Worm (Caenorhabditis elegans): ENCODE data around the gene mrpl-16.

ce11 chrIII:4734056-4734455 is 29.9 kb downstream of the mrpl-16 start, which contains the start of gene F17C8.9:
- TF ChIP-seq rcor-1 (GFP tag; IDR thresholded peaks at IDR 0.05), result no peak
- TF ChIP-seq him-1 (tag; optimal IDR thresholded peaks at IDR 0.05), result no peak
- TF ChIP-seq atf-7 (tag; optimal IDR thresholded peaks at IDR 0.05), result no peak
- no peak for TF ChIP-seq F22D6.2 (tag; optimal IDR thresholded peaks at IDR 0.05)
- TF ChIP-seq ets-4 (GFP tag; optimal IDR thresholded peaks at IDR 0.05), result no peak
- no peak for TF ChIP-seq die-1 (tag; optimal IDR thresholded peaks at IDR 0.05)
- no peak for TF ChIP-seq mxl-1 (tag; optimal IDR thresholded peaks at IDR 0.05)
- TF ChIP-seq unc-62 (GFP tag; optimal IDR thresholded peaks at IDR 0.05), result no peak
- TF ChIP-seq efl-1 (GFP tag; optimal IDR thresholded peaks at IDR 0.05), result no peak
- TF ChIP-seq unc-130 (GFP tag; optimal IDR thresholded peaks at IDR 0.05), result no peak
- TF ChIP-seq F57C9.4 (tag; optimal IDR thresholded peaks at IDR 0.05), result no peak
- TF ChIP-seq pha-4 (tag; optimal IDR thresholded peaks at IDR 0.05), result no peak
- no peak for TF ChIP-seq Y67H2A.10 (GFP tag; conservative IDR thresholded peaks at IDR 0.05)
- TF ChIP-seq ceh-100 (GFP tag; IDR thresholded peaks at IDR 0.05), result no peak

Data from whole organism, young adult.